Worm (Caenorhabditis elegans): Measurements from ENCODE around the gene Y38F1A.7.

ce11 chrII:12960206-12960605 lies 37.4 kb downstream of the Y38F1A.7 start:
- TF ChIP-seq nhr-76 (tag; optimal IDR thresholded peaks at IDR 0.05) (no peak), elt-3 (tag; optimal IDR thresholded peaks at IDR 0.05) (no peak), nhr-25 (tag; optimal IDR thresholded peaks at IDR 0.05) (no peak), mdl-1 (tag; optimal IDR thresholded peaks at IDR 0.05) (no peak), ama-1 (optimal IDR thresholded peaks at IDR 0.05) (peak; percentile 31), aly-2 (tag; optimal IDR thresholded peaks at IDR 0.05) (no peak), ztf-11 (tag; optimal IDR thresholded peaks at IDR 0.05) (no peak), pha-4 (tag; optimal IDR thresholded peaks at IDR 0.05) (no peak), nhr-12 (tag; optimal IDR thresholded peaks at IDR 0.05) (no peak)
